Fruit fly (Drosophila melanogaster) whole organism, larva: ENCODE results near the gene sit.

ENCODE experiments used
- noc ChIP-seq: fragments of 200-800 bp; sonication (Bioruptor generic); optimal IDR thresholded peaks from 3 replicates; lab custom pipeline; 2019; ENCODE audit warnings: missing biosample characterization, mild to moderate bottlenecking, missing genetic modification characterization, moderate library complexity

Gene sit

dm6 chr3R:22525073-22525413, 37.3 kb downstream of the sit start:
- TF ChIP-seq noc: no peak

dm6 chr3R:22524344-22525072, 37.9 kb downstream of the sit start:
- TF ChIP-seq noc: no peak

dm6 chr3R:22522859-22523258, 39.5 kb downstream of the sit start:
- TF ChIP-seq noc: peak; percentile 32

dm6 chr3R:22522042-22522441, 40.3 kb downstream of the sit start:
- no peak for TF ChIP-seq noc

- peak; percentile 33 for TF ChIP-seq noc
Measured at dm6 chr3R:22520481-22520880, 41.9 kb downstream of the sit start.

dm6 chr3R:22518760-22519159, 43.6 kb downstream of the sit start:
- TF ChIP-seq noc: no peak

dm6 chr3R:22518285-22518684, 44.1 kb downstream of the sit start:
- TF ChIP-seq noc: peak; percentile 70

dm6 chr3R:22515384-22515783, 47.0 kb downstream of the sit start:
- TF ChIP-seq noc: no peak
